Worm (Caenorhabditis elegans) whole organism, young adult: ENCODE data around the gene K02C4.5.

ENCODE experiments used
- B0019.2 ChIP-seq: fragments of 200-800 bp; sonication (Bioruptor generic); conservative IDR thresholded peaks from 2 replicates; pipeline ENCODE4 v1.3.6; 2022; ENCODE audit warnings: missing genetic modification reagents, missing genetic modification characterization, missing compliant biosample characterization
- B0336.3 ChIP-seq: fragments of 200-800 bp; sonication (Bioruptor generic); IDR thresholded peaks from 2 replicates; pipeline ENCODE4 v1.3.6; 2022; ENCODE audit warnings: missing genetic modification characterization, missing compliant biosample characterization
- C06A6.2 ChIP-seq: fragments of 200-800 bp; sonication (Bioruptor generic); conservative IDR thresholded peaks from 2 replicates; pipeline ENCODE4 v1.3.6; 2022; ENCODE audit warnings: missing genetic modification characterization, missing compliant biosample characterization
- C17E4.6 ChIP-seq: fragments of 200-800 bp; sonication (Bioruptor generic); IDR thresholded peaks from 2 replicates; pipeline ENCODE4 v1.3.6; 2022; ENCODE audit warnings: missing genetic modification reagents, missing genetic modification characterization, missing compliant biosample characterization
- D2030.7 ChIP-seq: fragments of 200-800 bp; sonication (Bioruptor generic); IDR thresholded peaks from 2 replicates; pipeline ENCODE4 v1.3.6; 2022; ENCODE audit warnings: missing genetic modification reagents, missing genetic modification characterization, missing compliant biosample characterization
- F23B12.7 ChIP-seq: sonication (generic microtip); optimal IDR thresholded peaks from 2 replicates; lab custom pipeline; 2017; ENCODE audit warnings: missing genetic modification characterization, mild to moderate bottlenecking, missing compliant biosample characterization, antibody characterized with exemption, moderate library complexity; ENCODE audit not compliant: insufficient read depth
- F37B4.10 ChIP-seq: fragments of 200-800 bp; sonication (Bioruptor generic); IDR thresholded peaks from 2 replicates; pipeline ENCODE4 v1.3.6; 2022; ENCODE audit warnings: missing genetic modification characterization, missing compliant biosample characterization
- F57C9.4 ChIP-seq: sonication (generic microtip); optimal IDR thresholded peaks from 2 replicates; lab custom pipeline; 2017; ENCODE audit warnings: mild to moderate bottlenecking, missing genetic modification characterization, missing compliant biosample characterization
- ZK185.1 ChIP-seq: sonication (generic microtip); optimal IDR thresholded peaks from 2 replicates; lab custom pipeline; 2016; ENCODE audit warnings: mild to moderate bottlenecking, missing genetic modification characterization, missing compliant biosample characterization; ENCODE audit not compliant: poor library complexity, severe bottlenecking
- akir-1 ChIP-seq: fragments of 200-800 bp; sonication (Bioruptor generic); optimal IDR thresholded peaks from 2 replicates; lab custom pipeline; 2018; ENCODE audit warnings: mild to moderate bottlenecking, missing genetic modification characterization, moderate library complexity, missing compliant biosample characterization
- attf-3 ChIP-seq: fragments of 200-800 bp; sonication (Bioruptor generic); conservative IDR thresholded peaks from 2 replicates; pipeline ENCODE4 v1.3.6; 2022; ENCODE audit warnings: missing genetic modification reagents, missing genetic modification characterization, missing compliant biosample characterization
- attf-5 ChIP-seq: fragments of 200-800 bp; sonication (Bioruptor generic); optimal IDR thresholded peaks from 2 replicates; lab custom pipeline; 2018; ENCODE audit warnings: mild to moderate bottlenecking, missing genetic modification characterization, missing compliant biosample characterization
- bed-1 ChIP-seq: fragments of 200-800 bp; sonication (Bioruptor generic); IDR thresholded peaks from 2 replicates; pipeline ENCODE4 v1.3.6; 2022; ENCODE audit warnings: missing genetic modification reagents, missing genetic modification characterization, missing compliant biosample characterization
- ccch-3 ChIP-seq: fragments of 200-800 bp; sonication (Bioruptor generic); optimal IDR thresholded peaks from 2 replicates; lab custom pipeline; 2018; ENCODE audit warnings: mild to moderate bottlenecking, missing genetic modification characterization, missing compliant biosample characterization
- cebp-1 ChIP-seq, 2 experiments: fragments of 200-800 bp in 1 of 2; sonication (Bioruptor generic) in 1 of 2; sonication (generic microtip) in 1 of 2; IDR thresholded peaks in 1 of 2; optimal IDR thresholded peaks in 1 of 2; 2 replicates each; pipeline versions ENCODE4 v1.3.6 to Lab custom; 2017 to 2022; ENCODE audit warnings: missing compliant biosample characterization in 2 of 2, missing genetic modification characterization in 2 of 2, mild to moderate bottlenecking in 1 of 2, missing genetic modification reagents in 1 of 2, moderate library complexity in 1 of 2
- ceh-27 ChIP-seq: fragments of 200-800 bp; sonication (Bioruptor generic); optimal IDR thresholded peaks from 2 replicates; lab custom pipeline; 2018; ENCODE audit warnings: mild to moderate bottlenecking, missing genetic modification characterization, moderate library complexity, missing compliant biosample characterization
- ceh-58 ChIP-seq: fragments of 200-800 bp; sonication (Bioruptor generic); IDR thresholded peaks from 2 replicates; pipeline ENCODE4 v1.3.6; 2022; ENCODE audit warnings: missing genetic modification characterization, missing compliant biosample characterization
- die-1 ChIP-seq: sonication (generic microtip); optimal IDR thresholded peaks from 2 replicates; lab custom pipeline; 2016; ENCODE audit warnings: missing genotype, mild to moderate bottlenecking, missing genetic modification characterization, missing compliant biosample characterization
- egl-18 ChIP-seq: fragments of 200-800 bp; sonication (Bioruptor generic); IDR thresholded peaks from 2 replicates; pipeline ENCODE4 v1.3.6; 2022; ENCODE audit warnings: missing genetic modification reagents, missing genetic modification characterization, missing compliant biosample characterization
- egl-44 ChIP-seq: fragments of 200-800 bp; sonication (Bioruptor generic); IDR thresholded peaks from 2 replicates; pipeline ENCODE4 v1.3.6; 2022; ENCODE audit warnings: missing genetic modification reagents, missing genetic modification characterization, missing compliant biosample characterization
- him-1 ChIP-seq: sonication (generic microtip); optimal IDR thresholded peaks from 2 replicates; lab custom pipeline; 2016; ENCODE audit warnings: missing genotype, missing genetic modification reagents, missing genetic modification characterization, missing compliant biosample characterization
- hlh-12 ChIP-seq: sonication (generic microtip); optimal IDR thresholded peaks from 2 replicates; lab custom pipeline; 2016; ENCODE audit warnings: missing genetic modification characterization, missing compliant biosample characterization
- hmg-1.2 ChIP-seq: fragments of 200-800 bp; sonication (Bioruptor generic); IDR thresholded peaks from 2 replicates; pipeline ENCODE4 v1.3.6; 2022; ENCODE audit warnings: missing genetic modification reagents, missing genetic modification characterization, missing compliant biosample characterization
- let-607 ChIP-seq, 2 experiments: fragments of 200-800 bp in 1 of 2; sonication (Bioruptor generic) in 1 of 2; sonication (generic microtip) in 1 of 2; optimal IDR thresholded peaks; 2 replicates each; lab custom pipeline; 2016 to 2018; ENCODE audit warnings: mild to moderate bottlenecking in 2 of 2, missing compliant biosample characterization in 2 of 2, missing genetic modification characterization in 2 of 2, moderate library complexity in 2 of 2, missing genotype in 1 of 2
- lin-35 ChIP-seq, 3 experiments: fragments of 150-350 bp in 2 of 3; sonication (generic microtip) in 1 of 3; optimal IDR thresholded peaks; 2 replicates each; lab custom pipeline; 2014 to 2018; ENCODE audit warnings: missing biosample characterization in 3 of 3, missing genetic modification characterization in 3 of 3, missing genetic modification reagents in 3 of 3
- lin-40 ChIP-seq: sonication (generic microtip); optimal IDR thresholded peaks from 2 replicates; lab custom pipeline; 2016; ENCODE audit warnings: missing genetic modification characterization, mild to moderate bottlenecking, missing compliant biosample characterization, missing genotype, missing genetic modification reagents
- madf-3 ChIP-seq: fragments of 200-800 bp; sonication (Bioruptor generic); IDR thresholded peaks from 2 replicates; pipeline ENCODE4 v1.3.6; 2022; ENCODE audit warnings: missing genetic modification reagents, missing genetic modification characterization, missing compliant biosample characterization
- mes-4 ChIP-seq: sonication (generic microtip); optimal IDR thresholded peaks from 2 replicates; lab custom pipeline; 2016; ENCODE audit warnings: missing genotype, missing genetic modification characterization, missing compliant biosample characterization
- pha-4 ChIP-seq: fragments of 150-350 bp; sonication (generic microtip); optimal IDR thresholded peaks from 2 replicates; lab custom pipeline; 2014; ENCODE audit warnings: missing biosample characterization, missing genetic modification reagents, missing genetic modification characterization
- sea-2 ChIP-seq: fragments of 200-800 bp; sonication (Bioruptor generic); IDR thresholded peaks from 2 replicates; pipeline ENCODE4 v1.3.6; 2022; ENCODE audit warnings: missing genetic modification characterization, missing compliant biosample characterization
- snpc-1.1 ChIP-seq: sonication (generic microtip); optimal IDR thresholded peaks from 2 replicates; lab custom pipeline; 2017; ENCODE audit warnings: missing genetic modification characterization, mild to moderate bottlenecking, missing compliant biosample characterization, antibody characterized with exemption, moderate library complexity, missing genotype, missing genetic modification reagents; ENCODE audit not compliant: insufficient read depth
- tlf-1 ChIP-seq: fragments of 200-800 bp; sonication (Bioruptor generic); optimal IDR thresholded peaks from 2 replicates; lab custom pipeline; 2018; ENCODE audit warnings: mild to moderate bottlenecking, missing genetic modification characterization, missing compliant biosample characterization
- unc-62 ChIP-seq: fragments of 150-350 bp; optimal IDR thresholded peaks from 2 replicates; lab custom pipeline; 2014; ENCODE audit warnings: missing biosample characterization, missing genetic modification reagents, missing genetic modification characterization
- ztf-18 ChIP-seq: sonication (generic microtip); optimal IDR thresholded peaks from 2 replicates; lab custom pipeline; 2016; ENCODE audit warnings: missing genotype, mild to moderate bottlenecking, missing genetic modification characterization, missing compliant biosample characterization
- ztf-22 ChIP-seq: fragments of 200-800 bp; sonication (Bioruptor generic); optimal IDR thresholded peaks from 2 replicates; lab custom pipeline; 2018; ENCODE audit warnings: mild to moderate bottlenecking, missing genetic modification characterization, moderate library complexity, missing compliant biosample characterization
- ztf-3 ChIP-seq: fragments of 200-800 bp; sonication (Bioruptor generic); optimal IDR thresholded peaks from 2 replicates; lab custom pipeline; 2018; ENCODE audit warnings: mild to moderate bottlenecking, missing genetic modification characterization, missing compliant biosample characterization
- ztf-6 ChIP-seq: fragments of 200-800 bp; sonication (Bioruptor generic); IDR thresholded peaks from 2 replicates; pipeline ENCODE4 v1.3.6; 2022; ENCODE audit warnings: missing genetic modification reagents, missing genetic modification characterization, missing compliant biosample characterization

K02C4.5 gene

ce11 chrII:8039416-8039815 is 38.8 kb upstream of the K02C4.5 start, which contains the start of the genes ubh-4 and algn-6 (continued):
- TF ChIP-seq ceh-58 (GFP tag; lab: Robert Waterston, UW), result no peak
- no peak for TF ChIP-seq die-1 (tag; lab: Kevin White, UChicago)
- TF ChIP-seq ztf-3 (GFP tag; lab: Kevin White, UChicago), result no peak
- TF ChIP-seq egl-18 (GFP tag; lab: Robert Waterston, UW), result no peak
- TF ChIP-seq pha-4 (tag; lab: Kevin White, UChicago), result no peak
- no peak for TF ChIP-seq sea-2
- peak; percentile 64 for TF ChIP-seq ceh-27 (GFP tag; lab: Kevin White, UChicago)

ce11 chrII:8041642-8042041 is 36.6 kb upstream of the K02C4.5 start:
- TF ChIP-seq cebp-1 (GFP tag; IDR thresholded peaks at IDR 0.05; lab: Robert Waterston, UW) (no peak), cebp-1 (tag; optimal IDR thresholded peaks at IDR 0.05; lab: Kevin White, UChicago) (peak; percentile 16), attf-5 (GFP tag; lab: Kevin White, UChicago) (peak; percentile 54), F37B4.10 (GFP tag; lab: Robert Waterston, UW) (no peak), C06A6.2 (GFP tag; lab: Robert Waterston, UW) (no peak), hlh-12 (tag; lab: Kevin White, UChicago) (no peak), ztf-3 (GFP tag; lab: Kevin White, UChicago) (no peak), lin-40 (tag; lab: Kevin White, UChicago) (no peak), unc-62 (GFP tag; lab: Kevin White, UChicago) (no peak), C17E4.6 (GFP tag; lab: Robert Waterston, UW) (no peak), tlf-1 (no peak), mes-4 (no peak), B0019.2 (no peak), egl-18 (GFP tag; lab: Robert Waterston, UW) (no peak), F23B12.7 (tag; lab: Kevin White, UChicago) (no peak), akir-1 (no peak), egl-44 (no peak), bed-1 (GFP tag; lab: Robert Waterston, UW) (no peak), ztf-22 (GFP tag; lab: Kevin White, UChicago) (no peak), F57C9.4 (no peak), snpc-1.1 (tag; lab: Kevin White, UChicago) (no peak), madf-3 (GFP tag; lab: Robert Waterston, UW) (no peak), let-607 (tag; optimal IDR thresholded peaks at IDR 0.05; lab: Kevin White, UChicago) (no peak), hmg-1.2 (GFP tag; lab: Robert Waterston, UW) (peak; percentile 18; the same call in 1 of the 2 replicates), ccch-3 (GFP tag; lab: Kevin White, UChicago) (no peak), attf-3 (GFP tag; lab: Robert Waterston, UW) (peak; percentile 95), B0336.3 (GFP tag; lab: Robert Waterston, UW) (no peak), ztf-6 (GFP tag; lab: Robert Waterston, UW) (no peak), ztf-18 (tag; lab: Kevin White, UChicago) (no peak), ZK185.1 (tag; lab: Kevin White, UChicago) (no peak), lin-35 (GFP tag; optimal IDR thresholded peaks at IDR 0.05; lab: Kevin White, UChicago) (no peak), D2030.7 (no peak), him-1 (tag; lab: Kevin White, UChicago) (no peak)
